Worm (Caenorhabditis elegans) whole organism, L2 larva: ENCODE data around the gene clec-74.
A peak's percentile ranks its signal among the peaks of the same experiment; 100 is the strongest.

Experiments
- C34F6.9 ChIP-seq: fragments of 150-350 bp; optimal IDR thresholded peaks from 2 replicates; lab custom pipeline; 2014; ENCODE audit warnings: missing biosample characterization, missing genetic modification characterization
- ZK546.5 ChIP-seq: sonication (generic microtip); optimal IDR thresholded peaks from 2 replicates; lab custom pipeline; 2017; ENCODE audit warnings: missing biosample characterization, missing genetic modification characterization
- alr-1 ChIP-seq: fragments of 150-350 bp; optimal IDR thresholded peaks from 2 replicates; lab custom pipeline; 2014; ENCODE audit warnings: missing biosample characterization, missing genetic modification characterization
- aly-2 ChIP-seq: fragments of 150-350 bp; optimal IDR thresholded peaks from 2 replicates; lab custom pipeline; 2014; ENCODE audit warnings: missing biosample characterization, missing genetic modification characterization
- ama-1 ChIP-seq: fragments of 150-350 bp; optimal IDR thresholded peaks from 2 replicates; lab custom pipeline; 2018; ENCODE audit warnings: inconsistent platforms
- ceh-82 ChIP-seq: fragments of 150-350 bp; optimal IDR thresholded peaks from 2 replicates; lab custom pipeline; 2014; ENCODE audit warnings: missing biosample characterization, missing genetic modification characterization
- crh-2 ChIP-seq: sonication (generic microtip); optimal IDR thresholded peaks from 2 replicates; lab custom pipeline; 2017; ENCODE audit warnings: missing biosample characterization, missing genetic modification characterization
- dmd-4 ChIP-seq: sonication (generic microtip); optimal IDR thresholded peaks from 2 replicates; lab custom pipeline; 2017; ENCODE audit warnings: missing biosample characterization, missing genetic modification characterization
- egl-27 ChIP-seq: sonication (generic microtip); optimal IDR thresholded peaks from 3 replicates; lab custom pipeline; 2017; ENCODE audit warnings: missing biosample characterization, missing genetic modification reagents, missing genetic modification characterization
- fos-1 ChIP-seq: fragments of 150-350 bp; optimal IDR thresholded peaks from 2 replicates; lab custom pipeline; 2014; ENCODE audit warnings: missing biosample characterization, missing genetic modification characterization
- gmeb-1 ChIP-seq: fragments of 150-350 bp; optimal IDR thresholded peaks from 2 replicates; lab custom pipeline; 2014; ENCODE audit warnings: missing biosample characterization, missing genetic modification characterization
- lin-13 ChIP-seq: fragments of 150-350 bp; optimal IDR thresholded peaks from 2 replicates; lab custom pipeline; 2014; ENCODE audit warnings: missing biosample characterization, missing genetic modification reagents, missing genetic modification characterization
- lsy-2 ChIP-seq, 2 experiments: fragments of 150-350 bp in 1 of 2; sonication (generic microtip) in 1 of 2; optimal IDR thresholded peaks; 2 replicates each; lab custom pipeline; 2014 to 2017; ENCODE audit warnings: missing biosample characterization in 2 of 2, missing genetic modification characterization in 2 of 2
- mab-5 ChIP-seq: fragments of 150-350 bp; optimal IDR thresholded peaks from 2 replicates; lab custom pipeline; 2014; ENCODE audit warnings: missing biosample characterization, missing genetic modification characterization
- mbf-1 ChIP-seq: sonication (generic microtip); optimal IDR thresholded peaks from 2 replicates; lab custom pipeline; 2017; ENCODE audit warnings: missing biosample characterization, missing genetic modification characterization
- mdl-1 ChIP-seq, 2 experiments: fragments of 150-350 bp in 1 of 2; sonication (generic microtip) in 1 of 2; optimal IDR thresholded peaks; 2 replicates each; lab custom pipeline; 2017; ENCODE audit warnings: missing biosample characterization in 2 of 2, missing genetic modification characterization in 2 of 2
- nhr-10 ChIP-seq: sonication (generic microtip); optimal IDR thresholded peaks from 2 replicates; lab custom pipeline; 2017; ENCODE audit warnings: missing biosample characterization, missing genetic modification characterization
- nhr-11 ChIP-seq: fragments of 150-350 bp; optimal IDR thresholded peaks from 2 replicates; lab custom pipeline; 2014; ENCODE audit warnings: missing biosample characterization, missing genetic modification characterization
- nhr-12 ChIP-seq: fragments of 150-350 bp; optimal IDR thresholded peaks from 2 replicates; lab custom pipeline; 2014; ENCODE audit warnings: missing biosample characterization, missing genetic modification characterization
- nhr-129 ChIP-seq: fragments of 150-350 bp; optimal IDR thresholded peaks from 2 replicates; lab custom pipeline; 2014; ENCODE audit warnings: missing biosample characterization, missing genetic modification characterization
- nhr-21 ChIP-seq: fragments of 150-350 bp; optimal IDR thresholded peaks from 2 replicates; lab custom pipeline; 2014; ENCODE audit warnings: missing biosample characterization, missing genetic modification characterization
- nhr-23 ChIP-seq: fragments of 150-350 bp; optimal IDR thresholded peaks from 2 replicates; lab custom pipeline; 2014; ENCODE audit warnings: missing biosample characterization, missing genetic modification reagents, missing genetic modification characterization
- nhr-25 ChIP-seq: fragments of 150-350 bp; sonication (generic microtip); optimal IDR thresholded peaks from 3 replicates; lab custom pipeline; 2014; ENCODE audit warnings: missing biosample characterization, missing genetic modification characterization
- nhr-6 ChIP-seq: fragments of 150-350 bp; optimal IDR thresholded peaks from 2 replicates; lab custom pipeline; 2014; ENCODE audit warnings: missing biosample characterization, missing genetic modification characterization
- peb-1 ChIP-seq: fragments of 150-350 bp; optimal IDR thresholded peaks from 2 replicates; lab custom pipeline; 2014; ENCODE audit warnings: missing biosample characterization, missing genetic modification characterization
- sem-4 ChIP-seq: fragments of 150-350 bp; optimal IDR thresholded peaks from 2 replicates; lab custom pipeline; 2014; ENCODE audit warnings: missing biosample characterization, missing genetic modification reagents, missing genetic modification characterization
- sma-9 ChIP-seq, 2 experiments: fragments of 150-350 bp in 1 of 2; sonication (generic microtip) in 1 of 2; optimal IDR thresholded peaks; 2 replicates each; lab custom pipeline; 2014 to 2016; ENCODE audit warnings: missing genetic modification characterization in 2 of 2, mild to moderate bottlenecking in 1 of 2, missing biosample characterization in 1 of 2, missing compliant biosample characterization in 1 of 2, missing genetic modification reagents in 1 of 2, moderate library complexity in 1 of 2
- snpc-4 ChIP-seq: fragments of 150-350 bp; optimal IDR thresholded peaks from 2 replicates; lab custom pipeline; 2014; ENCODE audit warnings: missing biosample characterization, missing genetic modification characterization
- unc-39 ChIP-seq: fragments of 150-350 bp; optimal IDR thresholded peaks from 2 replicates; lab custom pipeline; 2014; ENCODE audit warnings: missing biosample characterization, missing genetic modification characterization
- unc-55 ChIP-seq: fragments of 150-350 bp; sonication (generic microtip); optimal IDR thresholded peaks from 3 replicates; lab custom pipeline; 2014; ENCODE audit warnings: missing biosample characterization, missing genetic modification reagents, missing genetic modification characterization
- zag-1 ChIP-seq: fragments of 150-350 bp; optimal IDR thresholded peaks from 2 replicates; lab custom pipeline; 2014; ENCODE audit warnings: missing biosample characterization, missing genetic modification characterization
- ztf-11 ChIP-seq: sonication (generic microtip); optimal IDR thresholded peaks from 2 replicates; lab custom pipeline; 2017; ENCODE audit warnings: missing biosample characterization, missing genetic modification characterization

clec-74 gene

DNA sequence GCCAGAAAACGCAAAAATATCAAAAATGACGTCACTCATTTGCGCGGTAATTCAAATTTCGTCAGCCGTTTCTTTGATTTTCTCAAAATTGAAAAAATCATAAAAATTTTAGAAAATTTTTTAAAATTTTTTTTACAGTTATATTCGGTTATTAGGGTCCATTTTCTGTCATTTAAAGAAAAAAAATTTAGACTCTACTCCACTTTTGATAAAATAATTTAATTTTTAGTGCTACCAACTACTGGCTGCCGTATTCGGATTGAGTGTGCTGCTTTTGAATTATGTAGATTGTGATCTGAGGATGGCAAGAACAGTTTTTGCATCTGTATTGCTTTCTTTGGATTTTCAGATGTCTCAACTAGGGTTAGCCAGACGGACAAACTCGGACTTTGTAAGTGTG is 5.8 kb downstream of the clec-74 start, which contains the start of gene Y46C8AM.1:
Y46C8AM.1 (plus strand) TSS at position 301 of the 400 bp plus-strand sequence.
- TF ChIP-seq nhr-25 (tag; lab: Kevin White, UChicago) (no peak), unc-55 (GFP tag; lab: Kevin White, UChicago) (no peak), snpc-4 (tag; lab: Kevin White, UChicago) (no peak), mbf-1 (tag; lab: Kevin White, UChicago) (no peak), nhr-23 (tag; lab: Kevin White, UChicago) (no peak), lsy-2 (tag; optimal IDR thresholded peaks at IDR 0.05; lab: Kevin White, UChicago) (no peak), crh-2 (tag; lab: Kevin White, UChicago) (no peak), ceh-82 (tag; lab: Kevin White, UChicago) (no peak), zag-1 (tag; lab: Kevin White, UChicago) (no peak), dmd-4 (tag; lab: Kevin White, UChicago) (no peak), ztf-11 (tag; lab: Kevin White, UChicago) (no peak), fos-1 (tag; lab: Kevin White, UChicago) (no peak), mab-5 (tag; lab: Kevin White, UChicago) (no peak)

DNA sequence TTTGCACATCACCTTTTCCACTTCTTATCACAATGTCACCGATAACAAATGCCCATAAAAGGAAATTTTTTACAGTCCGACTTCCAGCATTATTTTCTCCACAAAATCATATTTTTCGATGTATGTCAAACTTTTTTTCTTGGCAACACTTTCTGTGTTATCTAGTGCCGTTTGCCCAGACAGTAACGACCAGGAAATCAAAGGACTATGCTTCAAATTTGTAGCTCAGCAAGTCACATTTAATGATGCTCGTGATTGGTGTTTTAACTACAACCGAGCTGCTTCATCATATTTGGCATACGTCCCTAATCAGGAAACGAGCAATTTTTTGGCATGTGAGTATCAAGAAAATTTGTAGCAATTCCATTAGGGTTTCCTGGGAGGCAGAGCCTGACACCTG is 6.7 kb downstream of the clec-74 start:
- TF ChIP-seq aly-2 (tag; lab: Kevin White, UChicago) (no peak), gmeb-1 (tag; lab: Kevin White, UChicago) (no peak), ZK546.5 (tag; lab: Kevin White, UChicago) (no peak), nhr-10 (no peak), ceh-82 (tag; lab: Kevin White, UChicago) (no peak), mdl-1 (tag; optimal IDR thresholded peaks at IDR 0.05; lab: Kevin White, UChicago) (no peak), nhr-129 (tag; lab: Kevin White, UChicago) (no peak), nhr-12 (tag; lab: Kevin White, UChicago) (no peak), ama-1 (lab: Kevin White, UChicago) (no peak), peb-1 (tag; lab: Kevin White, UChicago) (no peak), sem-4 (tag; lab: Kevin White, UChicago) (no peak), dmd-4 (tag; lab: Kevin White, UChicago) (no peak), lsy-2 (tag; optimal IDR thresholded peaks at IDR 0.05; lab: Kevin White, UChicago) (no peak), lin-13 (GFP tag; lab: Kevin White, UChicago) (no peak), nhr-23 (tag; lab: Kevin White, UChicago) (no peak), C34F6.9 (tag; lab: Kevin White, UChicago) (no peak), ztf-11 (tag; lab: Kevin White, UChicago) (no peak), unc-39 (tag; lab: Kevin White, UChicago) (no peak)
- TF ChIP-seq, all 48 proteins: peak for 0

DNA sequence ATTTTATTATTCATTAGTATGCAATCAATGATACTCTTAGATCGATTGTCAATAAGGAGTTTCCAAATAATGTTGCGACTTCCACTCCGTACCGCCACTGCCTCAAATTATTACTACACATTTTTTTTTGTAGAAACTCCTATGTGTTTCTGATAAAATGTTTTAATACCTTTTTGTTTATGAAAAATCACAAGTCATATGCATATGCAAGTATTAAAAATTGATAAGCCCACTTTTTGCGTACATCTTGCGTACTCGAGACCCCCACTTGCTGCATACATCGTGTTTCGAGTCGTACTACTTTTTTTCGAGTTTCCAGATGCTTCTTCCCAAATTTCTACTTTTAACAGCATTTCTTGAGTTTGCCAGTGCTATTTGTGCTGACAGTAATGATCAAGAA is 8.2 kb downstream of the clec-74 start, which contains the start of gene clec-76:
clec-76 (plus strand) TSS at position 234 of the 400 bp plus-strand sequence.
- TF ChIP-seq snpc-4 (tag; lab: Kevin White, UChicago) (no peak), sma-9 (GFP tag; optimal IDR thresholded peaks at IDR 0.05; lab: Kevin White, UChicago) (peak; percentile 52), sma-9 (tag; optimal IDR thresholded peaks at IDR 0.05; lab: Kevin White, UChicago) (no peak), egl-27 (tag; lab: Kevin White, UChicago) (no peak), alr-1 (tag; lab: Kevin White, UChicago) (no peak), fos-1 (tag; lab: Kevin White, UChicago) (peak; percentile 41)

DNA sequence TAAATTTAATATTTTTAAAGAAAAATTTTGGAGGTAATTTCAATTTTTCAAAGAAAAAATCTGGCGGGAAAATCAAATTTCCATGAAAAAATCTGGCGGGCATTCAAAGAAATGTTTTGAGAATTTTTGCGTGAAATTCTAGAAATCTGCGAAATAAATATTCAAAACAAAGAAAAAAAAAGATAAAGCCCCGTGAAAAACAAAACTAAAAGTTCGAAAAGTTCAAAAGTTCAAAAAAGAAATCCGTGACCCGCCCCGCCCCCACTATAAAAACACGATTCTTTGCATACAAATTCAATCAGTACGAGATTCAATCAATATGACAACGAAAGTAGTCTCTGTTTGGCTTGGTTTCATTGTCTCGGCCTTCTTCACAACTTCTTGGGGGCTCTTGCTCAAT is 16.2 kb downstream of the clec-74 start, which contains the start of gene clec-79:
clec-79 (plus strand) TSS at position 301 of the 400 bp plus-strand sequence.
- TF ChIP-seq nhr-12 (tag; lab: Kevin White, UChicago), result no peak
- TF ChIP-seq snpc-4 (tag; lab: Kevin White, UChicago), result no peak
- no peak for TF ChIP-seq nhr-21
- no peak for TF ChIP-seq lsy-2 (tag; optimal IDR thresholded peaks at IDR 0.05; lab: Kevin White, UChicago)

DNA sequence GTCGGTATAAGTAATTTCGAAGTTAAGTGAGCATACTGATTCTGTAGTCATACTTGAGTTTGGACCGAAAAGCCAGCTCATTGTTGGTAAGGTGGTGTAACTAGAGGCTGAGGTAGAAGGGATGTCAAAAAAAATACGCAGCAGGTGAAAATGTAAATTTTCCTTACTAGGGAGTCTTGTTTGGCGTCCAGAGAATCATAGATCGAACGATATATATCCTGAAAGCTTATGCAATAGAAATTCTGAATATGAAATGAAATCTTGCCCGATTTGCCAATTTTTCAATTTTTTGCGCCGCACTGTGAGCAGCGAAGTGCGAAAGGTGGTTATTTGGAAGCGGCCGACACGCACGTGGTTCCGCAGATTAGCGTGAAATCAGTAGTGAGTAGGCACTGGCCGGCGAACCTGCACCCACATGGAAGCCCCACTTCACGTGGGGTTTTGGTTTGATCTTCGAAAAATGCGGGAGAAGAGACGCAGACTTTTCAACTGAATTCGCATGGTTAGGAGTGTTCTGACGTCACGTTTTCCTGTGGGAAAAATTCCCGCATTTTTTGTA is 21.2 kb downstream of the clec-74 start, which contains the start of gene srh-220:
srh-220 (minus strand) TSS at position 51 of the 559 bp plus-strand sequence.
- TF ChIP-seq lin-13 (GFP tag; lab: Kevin White, UChicago) (no peak), egl-27 (tag; lab: Kevin White, UChicago) (no peak), alr-1 (tag; lab: Kevin White, UChicago) (no peak), nhr-12 (tag; lab: Kevin White, UChicago) (no peak), C34F6.9 (tag; lab: Kevin White, UChicago) (no peak), ZK546.5 (tag; lab: Kevin White, UChicago) (no peak), fos-1 (tag; lab: Kevin White, UChicago) (no peak), nhr-11 (no peak), nhr-6 (no peak), unc-39 (tag; lab: Kevin White, UChicago) (no peak)
- TF ChIP-seq, all 48 proteins: peak for 0
